Worm (Caenorhabditis elegans) whole organism, L1 larva: ENCODE data around the gene math-9.

Experiments
- C34B4.2 ChIP-seq: sonication (generic microtip); optimal IDR thresholded peaks from 2 replicates; lab custom pipeline; 2017; ENCODE audit warnings: mild to moderate bottlenecking, missing genetic modification characterization, missing compliant biosample characterization
- aha-1 ChIP-seq: fragments of 150-350 bp; optimal IDR thresholded peaks from 2 replicates; lab custom pipeline; 2014; ENCODE audit warnings: missing biosample characterization, missing genetic modification characterization
- blmp-1 ChIP-seq: fragments of 150-350 bp; optimal IDR thresholded peaks from 2 replicates; lab custom pipeline; 2014; ENCODE audit warnings: missing biosample characterization, missing genetic modification characterization
- ceh-63 ChIP-seq: fragments of 200-800 bp; sonication (Bioruptor generic); optimal IDR thresholded peaks from 2 replicates; lab custom pipeline; 2018; ENCODE audit warnings: mild to moderate bottlenecking, missing genetic modification characterization, missing compliant biosample characterization
- ceh-8 ChIP-seq: fragments of 200-800 bp; sonication (Bioruptor generic); optimal IDR thresholded peaks from 2 replicates; lab custom pipeline; 2018; ENCODE audit warnings: mild to moderate bottlenecking, missing genetic modification characterization, moderate library complexity, missing compliant biosample characterization
- ceh-90 ChIP-seq: sonication (generic microtip); optimal IDR thresholded peaks from 2 replicates; lab custom pipeline; 2016; ENCODE audit warnings: missing genetic modification characterization, missing compliant biosample characterization
- ces-1 ChIP-seq: fragments of 150-350 bp; optimal IDR thresholded peaks from 2 replicates; lab custom pipeline; 2014; ENCODE audit warnings: missing biosample characterization, missing genetic modification reagents, missing genetic modification characterization
- dsc-1 ChIP-seq: sonication (generic microtip); optimal IDR thresholded peaks from 2 replicates; lab custom pipeline; 2016; ENCODE audit warnings: mild to moderate bottlenecking, missing genetic modification characterization, missing compliant biosample characterization
- efl-3 ChIP-seq: fragments of 200-800 bp; sonication (Bioruptor generic); optimal IDR thresholded peaks from 2 replicates; lab custom pipeline; 2018; ENCODE audit warnings: mild to moderate bottlenecking, missing genetic modification characterization, missing compliant biosample characterization
- fkh-10 ChIP-seq: sonication (generic microtip); optimal IDR thresholded peaks from 2 replicates; lab custom pipeline; 2017; ENCODE audit warnings: missing biosample characterization, missing genetic modification reagents, missing genetic modification characterization
- hlh-4 ChIP-seq: sonication (generic microtip); optimal IDR thresholded peaks from 2 replicates; lab custom pipeline; 2016; ENCODE audit warnings: mild to moderate bottlenecking, missing genetic modification characterization, missing compliant biosample characterization
- hpl-2 ChIP-seq: fragments of 150-350 bp; optimal IDR thresholded peaks from 2 replicates; lab custom pipeline; 2014; ENCODE audit warnings: missing biosample characterization, missing genetic modification reagents, missing genetic modification characterization
- irx-1 ChIP-seq: sonication (generic microtip); optimal IDR thresholded peaks from 2 replicates; lab custom pipeline; 2016; ENCODE audit warnings: missing genetic modification characterization, missing compliant biosample characterization
- jun-1 ChIP-seq: fragments of 150-350 bp; optimal IDR thresholded peaks from 2 replicates; lab custom pipeline; 2014; ENCODE audit warnings: missing biosample characterization, missing genetic modification reagents, missing genetic modification characterization
- lin-13 ChIP-seq: fragments of 150-350 bp; optimal IDR thresholded peaks from 2 replicates; lab custom pipeline; 2014; ENCODE audit warnings: missing biosample characterization, missing genetic modification reagents, missing genetic modification characterization
- lin-14 ChIP-seq: fragments of 200-800 bp; sonication (Bioruptor generic); optimal IDR thresholded peaks from 2 replicates; lab custom pipeline; 2018; ENCODE audit warnings: mild to moderate bottlenecking, missing genetic modification characterization, moderate library complexity, missing compliant biosample characterization
- mab-9 ChIP-seq: fragments of 200-800 bp; sonication (Bioruptor generic); IDR thresholded peaks from 2 replicates; pipeline ENCODE4 v1.3.6; 2022; ENCODE audit warnings: missing genetic modification reagents, missing genetic modification characterization, missing compliant biosample characterization
- mep-1 ChIP-seq: fragments of 150-350 bp; optimal IDR thresholded peaks from 2 replicates; lab custom pipeline; 2014; ENCODE audit warnings: missing biosample characterization, missing genetic modification characterization
- nhr-28 ChIP-seq: fragments of 150-350 bp; optimal IDR thresholded peaks from 2 replicates; lab custom pipeline; 2014; ENCODE audit warnings: missing biosample characterization, missing genetic modification characterization
- nhr-47 ChIP-seq: sonication (generic microtip); optimal IDR thresholded peaks from 2 replicates; lab custom pipeline; 2016; ENCODE audit warnings: mild to moderate bottlenecking, missing genetic modification characterization, moderate library complexity, missing compliant biosample characterization
- nhr-85 ChIP-seq: sonication (generic microtip); peaks from one replicate; lab custom pipeline; 2016; ENCODE audit warnings: missing genetic modification characterization, inconsistent platforms, missing compliant biosample characterization
- skn-1 ChIP-seq: fragments of 150-350 bp; optimal IDR thresholded peaks from 2 replicates; lab custom pipeline; 2014; ENCODE audit warnings: missing biosample characterization, missing genetic modification characterization
- snpc-4 ChIP-seq: fragments of 150-350 bp; optimal IDR thresholded peaks from 2 replicates; lab custom pipeline; 2014; ENCODE audit warnings: missing biosample characterization, missing genetic modification characterization
- snu-23 ChIP-seq: sonication (generic microtip); optimal IDR thresholded peaks from 2 replicates; lab custom pipeline; 2016; ENCODE audit warnings: missing genetic modification characterization, missing compliant biosample characterization
- sox-4 ChIP-seq: sonication (generic microtip); optimal IDR thresholded peaks from 2 replicates; lab custom pipeline; 2016; ENCODE audit warnings: missing genetic modification characterization, missing compliant biosample characterization
- sptf-1 ChIP-seq: fragments of 150-350 bp; optimal IDR thresholded peaks from 2 replicates; lab custom pipeline; 2014; ENCODE audit warnings: missing biosample characterization, missing genetic modification characterization
- sup-37 ChIP-seq: fragments of 200-800 bp; sonication (Bioruptor generic); optimal IDR thresholded peaks from 2 replicates; lab custom pipeline; 2018; ENCODE audit warnings: mild to moderate bottlenecking, missing genetic modification characterization, missing compliant biosample characterization
- tbx-2 ChIP-seq: sonication (generic microtip); optimal IDR thresholded peaks from 2 replicates; lab custom pipeline; 2016; ENCODE audit warnings: missing genetic modification characterization, missing compliant biosample characterization
- unc-130 ChIP-seq: fragments of 150-350 bp; optimal IDR thresholded peaks from 2 replicates; lab custom pipeline; 2017; ENCODE audit warnings: missing biosample characterization, missing genetic modification characterization, inconsistent platforms
- unc-30 ChIP-seq: sonication (generic microtip); optimal IDR thresholded peaks from 2 replicates; lab custom pipeline; 2017; ENCODE audit warnings: missing biosample characterization, missing genetic modification characterization
- unc-62 ChIP-seq: fragments of 150-350 bp; optimal IDR thresholded peaks from 2 replicates; lab custom pipeline; 2014; ENCODE audit warnings: missing biosample characterization, missing genetic modification reagents, missing genetic modification characterization
- unc-86 ChIP-seq: sonication (generic microtip); optimal IDR thresholded peaks from 2 replicates; lab custom pipeline; 2016; ENCODE audit warnings: missing genetic modification characterization, missing compliant biosample characterization
- vab-15 ChIP-seq: sonication (generic microtip); optimal IDR thresholded peaks from 2 replicates; lab custom pipeline; 2017; ENCODE audit warnings: missing genotype, mild to moderate bottlenecking, missing genetic modification characterization, missing compliant biosample characterization
- xbp-1 ChIP-seq: sonication (generic microtip); optimal IDR thresholded peaks from 2 replicates; lab custom pipeline; 2016; ENCODE audit warnings: missing genetic modification characterization, missing compliant biosample characterization
- zag-1 ChIP-seq: fragments of 150-350 bp; optimal IDR thresholded peaks from 2 replicates; lab custom pipeline; 2014; ENCODE audit warnings: missing biosample characterization, missing genetic modification characterization
- zip-4 ChIP-seq: fragments of 200-800 bp; sonication (Bioruptor generic); optimal IDR thresholded peaks from 2 replicates; lab custom pipeline; 2018; ENCODE audit warnings: mild to moderate bottlenecking, missing genetic modification characterization, moderate library complexity, missing compliant biosample characterization
- ztf-11 ChIP-seq, 2 experiments: sonication (generic microtip); optimal IDR thresholded peaks; 2 replicates each; lab custom pipeline; 2016 to 2017; ENCODE audit warnings: missing genetic modification characterization in 2 of 2, missing biosample characterization in 1 of 2, missing compliant biosample characterization in 1 of 2

Gene math-9

ce11 chrII:1895278-1895677 is 4.7 kb upstream of the math-9 start, which contains the start of gene C46F9.5:
TSS of gene C46F9.5 (plus strand) at chrII:1895578.
- no peak for TF ChIP-seq dsc-1 (tag; lab: Kevin White, UChicago)
- no peak for TF ChIP-seq efl-3 (GFP tag; lab: Kevin White, UChicago)
- TF ChIP-seq hpl-2 (GFP tag; lab: Kevin White, UChicago) = no peak
- TF ChIP-seq sptf-1 (tag; lab: Kevin White, UChicago) = no peak
- no peak for TF ChIP-seq hlh-4 (tag; lab: Kevin White, UChicago)
- no peak for TF ChIP-seq unc-86 (tag; lab: Kevin White, UChicago)
- no peak for TF ChIP-seq jun-1 (tag; lab: Kevin White, UChicago)
- TF ChIP-seq mep-1 (tag; lab: Kevin White, UChicago) = no peak
- TF ChIP-seq ceh-8 (GFP tag; lab: Kevin White, UChicago) = no peak
- TF ChIP-seq sup-37 (GFP tag; lab: Kevin White, UChicago) = no peak

ce11 chrII:1893912-1894311 is 3.3 kb upstream of the math-9 start, which contains the start of gene C16C4.1:
TSS of gene C16C4.1 (plus strand) at chrII:1894212.
- TF ChIP-seq nhr-85 (tag; lab: Kevin White, UChicago) (no peak), zip-4 (GFP tag; lab: Kevin White, UChicago) (no peak), irx-1 (tag; lab: Kevin White, UChicago) (no peak), sptf-1 (tag; lab: Kevin White, UChicago) (no peak), dsc-1 (tag; lab: Kevin White, UChicago) (no peak), C34B4.2 (tag; lab: Kevin White, UChicago) (no peak), zag-1 (tag; lab: Kevin White, UChicago) (no peak), ceh-90 (tag; lab: Kevin White, UChicago) (no peak), unc-30 (no peak), blmp-1 (no peak), lin-13 (no peak), unc-86 (tag; lab: Kevin White, UChicago) (no peak), ces-1 (GFP tag; lab: Kevin White, UChicago) (no peak), mab-9 (GFP tag; lab: Robert Waterston, UW) (no peak), tbx-2 (tag; lab: Kevin White, UChicago) (no peak), vab-15 (no peak), snpc-4 (no peak), aha-1 (no peak), snu-23 (GFP tag; lab: Kevin White, UChicago) (no peak), unc-62 (GFP tag; lab: Kevin White, UChicago) (no peak)

ce11 chrII:1889071-1889470 is 1.5 kb downstream of the math-9 start, which contains the start of gene math-8:
TSS of gene math-8 (minus strand) at chrII:1889171.
- TF ChIP-seq nhr-28 (tag; lab: Kevin White, UChicago) = no peak
- TF ChIP-seq skn-1 (tag; lab: Kevin White, UChicago) = no peak
- no peak for TF ChIP-seq ceh-63 (GFP tag; lab: Kevin White, UChicago)
- TF ChIP-seq hpl-2 (GFP tag; lab: Kevin White, UChicago) = no peak
- no peak for TF ChIP-seq fkh-10 (GFP tag; lab: Kevin White, UChicago)
- no peak for TF ChIP-seq sptf-1 (tag; lab: Kevin White, UChicago)
- TF ChIP-seq nhr-47 = no peak
- no peak for TF ChIP-seq lin-14 (GFP tag; lab: Kevin White, UChicago)
- TF ChIP-seq unc-130 (tag; lab: Kevin White, UChicago) = no peak

ce11 chrII:1886379-1886778 is 4.2 kb downstream of the math-9 start, which contains the start of gene math-7:
TSS of gene math-7 (minus strand) at chrII:1886479.
- TF ChIP-seq ces-1 (GFP tag; lab: Kevin White, UChicago) = no peak
- TF ChIP-seq ztf-11 (tag; optimal IDR thresholded peaks at IDR 0.05; lab: Kevin White, UChicago) = no peak

- TF ChIP-seq sox-4 = no peak
- no peak for TF ChIP-seq xbp-1 (tag; lab: Kevin White, UChicago)
Observed at ce11 chrII:1884635-1885034, 5.9 kb downstream of the math-9 start, which contains the start of gene math-6. TSS of gene math-6 (minus strand) at chrII:1884735.
